Worm (Caenorhabditis elegans) whole organism, L4 larva: ENCODE measurements around the gene ZK899.1.

Source experiments
- F10B5.3 ChIP-seq: sonication (generic microtip); optimal IDR thresholded peaks from 2 replicates; lab custom pipeline; 2016; ENCODE audit warnings: mild to moderate bottlenecking, missing genetic modification characterization, missing compliant biosample characterization
- F44E2.7 ChIP-seq: fragments of 200-800 bp; sonication (Bioruptor generic); IDR thresholded peaks from 2 replicates; pipeline ENCODE4 v2.1.2; 2022; ENCODE audit warnings: missing genetic modification characterization, missing compliant biosample characterization
- F49E8.2 ChIP-seq: sonication (generic microtip); optimal IDR thresholded peaks from 2 replicates; lab custom pipeline; 2016; ENCODE audit warnings: missing compliant biosample characterization, mild to moderate bottlenecking, missing genetic modification characterization, borderline replicate concordance
- Y48G9A.11 ChIP-seq: fragments of 200-800 bp; sonication (Bioruptor generic); IDR thresholded peaks from 2 replicates; pipeline ENCODE4 v1.3.6; 2022; ENCODE audit warnings: missing genetic modification reagents, missing genetic modification characterization, missing compliant biosample characterization
- Y75B8A.6 ChIP-seq: fragments of 200-800 bp; sonication (Bioruptor generic); IDR thresholded peaks from 2 replicates; pipeline ENCODE4 v1.3.6; 2022; ENCODE audit warnings: missing genetic modification reagents, missing genetic modification characterization, missing compliant biosample characterization
- aha-1 ChIP-seq: fragments of 150-350 bp; peaks from one replicate; lab custom pipeline; 2014; ENCODE audit warnings: missing biosample characterization, missing genetic modification characterization
- ama-1 ChIP-seq: fragments of 150-350 bp; optimal IDR thresholded peaks from 2 replicates; lab custom pipeline; 2014; ENCODE audit warnings: inconsistent platforms, mixed read lengths
- arid-1 ChIP-seq: fragments of 200-800 bp; sonication (Bioruptor generic); conservative IDR thresholded peaks from 2 replicates; pipeline ENCODE4 v1.3.6; 2022; ENCODE audit warnings: missing genetic modification reagents, missing genetic modification characterization, missing compliant biosample characterization
- attf-4 ChIP-seq: sonication (generic microtip); optimal IDR thresholded peaks from 3 replicates; lab custom pipeline; 2017; ENCODE audit warnings: missing biosample characterization, missing genetic modification characterization
- ceh-32 ChIP-seq: sonication (generic microtip); optimal IDR thresholded peaks from 2 replicates; lab custom pipeline; 2016; ENCODE audit warnings: mild to moderate bottlenecking, missing genetic modification characterization, missing compliant biosample characterization; ENCODE audit not compliant: poor library complexity
- ceh-44 ChIP-seq: fragments of 200-800 bp; sonication (Bioruptor generic); IDR thresholded peaks from 2 replicates; pipeline ENCODE4 v1.3.6; 2022; ENCODE audit warnings: missing genetic modification reagents, missing genetic modification characterization, missing compliant biosample characterization
- cey-2 ChIP-seq: sonication (generic microtip); optimal IDR thresholded peaks from 3 replicates; lab custom pipeline; 2017; ENCODE audit warnings: missing genetic modification characterization, mild to moderate bottlenecking, missing compliant biosample characterization, antibody characterized with exemption, borderline replicate concordance; ENCODE audit not compliant: insufficient read depth
- ctbp-1 ChIP-seq: fragments of 200-800 bp; sonication (Bioruptor generic); IDR thresholded peaks from 2 replicates; pipeline ENCODE4 v1.3.6; 2022; ENCODE audit warnings: missing genetic modification reagents, missing genetic modification characterization, missing compliant biosample characterization
- daf-19 ChIP-seq: fragments of 200-800 bp; sonication (Bioruptor generic); conservative IDR thresholded peaks from 2 replicates; pipeline ENCODE4 v1.3.6; 2022; ENCODE audit warnings: missing genetic modification characterization, missing compliant biosample characterization
- duxl-1 ChIP-seq: sonication (generic microtip); optimal IDR thresholded peaks from 2 replicates; lab custom pipeline; 2016; ENCODE audit warnings: mild to moderate bottlenecking, missing genetic modification characterization, moderate library complexity, missing compliant biosample characterization; ENCODE audit not compliant: poor library complexity
- dve-1 ChIP-seq: sonication (generic microtip); optimal IDR thresholded peaks from 2 replicates; lab custom pipeline; 2017; ENCODE audit warnings: antibody characterized with exemption, mild to moderate bottlenecking, missing genetic modification characterization, missing compliant biosample characterization; ENCODE audit not compliant: insufficient read depth
- egl-43 ChIP-seq: fragments of 200-800 bp; sonication (Bioruptor generic); IDR thresholded peaks from 2 replicates; pipeline ENCODE4 v1.3.6; 2022; ENCODE audit warnings: missing genetic modification reagents, missing genetic modification characterization, missing compliant biosample characterization
- fos-1 ChIP-seq: fragments of 150-350 bp; optimal IDR thresholded peaks from 2 replicates; lab custom pipeline; 2014; ENCODE audit warnings: missing biosample characterization, missing genetic modification characterization
- gei-8 ChIP-seq: fragments of 200-800 bp; sonication (Bioruptor generic); optimal IDR thresholded peaks from 2 replicates; lab custom pipeline; 2018; ENCODE audit warnings: mild to moderate bottlenecking, missing genetic modification characterization, missing compliant biosample characterization
- hif-1 ChIP-seq, 2 experiments: sonication (generic microtip); optimal IDR thresholded peaks; 2 replicates each; lab custom pipeline; 2016 to 2017; ENCODE audit warnings: missing compliant biosample characterization in 2 of 2, missing genetic modification characterization in 2 of 2, missing genetic modification reagents in 2 of 2, missing genotype in 2 of 2, mild to moderate bottlenecking in 1 of 2
- hlh-11 ChIP-seq: fragments of 200-800 bp; sonication (Bioruptor generic); optimal IDR thresholded peaks from 2 replicates; lab custom pipeline; 2018; ENCODE audit warnings: mild to moderate bottlenecking, missing genetic modification characterization, missing compliant biosample characterization
- hmg-1.1 ChIP-seq: fragments of 200-800 bp; sonication (Bioruptor generic); IDR thresholded peaks from 2 replicates; pipeline ENCODE4 v1.3.6; 2022; ENCODE audit warnings: missing genetic modification reagents, missing genetic modification characterization, missing compliant biosample characterization
- lsy-2 ChIP-seq, 2 experiments: fragments of 150-350 bp in 1 of 2; sonication (generic microtip) in 1 of 2; optimal IDR thresholded peaks; 2 replicates each; lab custom pipeline; 2014 to 2017; ENCODE audit warnings: missing biosample characterization in 2 of 2, missing genetic modification characterization in 2 of 2
- madf-5 ChIP-seq, 2 experiments: fragments of 200-800 bp; sonication (Bioruptor generic); IDR thresholded peaks; 2 replicates each; pipeline ENCODE4 v1.3.6; 2022; ENCODE audit warnings: missing compliant biosample characterization in 2 of 2, missing genetic modification characterization in 2 of 2
- madf-9 ChIP-seq: fragments of 200-800 bp; sonication (Bioruptor generic); conservative IDR thresholded peaks from 2 replicates; pipeline ENCODE4 v1.3.6; 2022; ENCODE audit warnings: missing genetic modification reagents, missing genetic modification characterization, missing compliant biosample characterization
- mdt-29 ChIP-seq: fragments of 200-800 bp; sonication (Bioruptor generic); IDR thresholded peaks from 2 replicates; pipeline ENCODE4 v1.3.6; 2022; ENCODE audit warnings: missing genetic modification reagents, missing genetic modification characterization, missing compliant biosample characterization
- mep-1 ChIP-seq: fragments of 150-350 bp; sonication (generic microtip); optimal IDR thresholded peaks from 3 replicates; lab custom pipeline; 2014; ENCODE audit warnings: missing biosample characterization, missing genetic modification characterization
- mes-2 ChIP-seq: sonication (generic microtip); optimal IDR thresholded peaks from 2 replicates; lab custom pipeline; 2016; ENCODE audit warnings: missing genotype, mild to moderate bottlenecking, missing genetic modification characterization, missing compliant biosample characterization; ENCODE audit not compliant: poor library complexity, severe bottlenecking
- mxl-2 ChIP-seq: fragments of 200-800 bp; sonication (Bioruptor generic); conservative IDR thresholded peaks from 2 replicates; pipeline ENCODE4 v1.3.6; 2022; ENCODE audit warnings: missing genetic modification reagents, missing genetic modification characterization, missing compliant biosample characterization
- nhr-41 ChIP-seq: fragments of 200-800 bp; sonication (Bioruptor generic); IDR thresholded peaks from 2 replicates; pipeline ENCODE4 v1.3.6; 2022; ENCODE audit warnings: missing genetic modification reagents, missing genetic modification characterization, missing compliant biosample characterization
- pha-4 ChIP-seq, 2 experiments: fragments of 150-350 bp in 1 of 2; fragments of 200-800 bp in 1 of 2; sonication (Bioruptor generic) in 1 of 2; IDR thresholded peaks in 1 of 2; optimal IDR thresholded peaks in 1 of 2; 2 replicates each; pipeline versions ENCODE4 v1.3.6 to Lab custom; 2014 to 2022; ENCODE audit warnings: missing genetic modification characterization in 2 of 2, missing genetic modification reagents in 2 of 2, missing biosample characterization in 1 of 2, missing compliant biosample characterization in 1 of 2
- php-3 ChIP-seq: fragments of 200-800 bp; sonication (Bioruptor generic); IDR thresholded peaks from 2 replicates; pipeline ENCODE4 v1.3.6; 2022; ENCODE audit warnings: missing genetic modification reagents, missing genetic modification characterization, missing compliant biosample characterization
- pqm-1 ChIP-seq: sonication (generic microtip); optimal IDR thresholded peaks from 2 replicates; lab custom pipeline; 2017; ENCODE audit warnings: missing biosample characterization, missing genetic modification characterization
- saeg-2 ChIP-seq: fragments of 200-800 bp; sonication (Bioruptor generic); IDR thresholded peaks from 2 replicates; pipeline ENCODE4 v1.3.6; 2022; ENCODE audit warnings: missing genetic modification reagents, missing genetic modification characterization, missing compliant biosample characterization
- spr-3 ChIP-seq: fragments of 200-800 bp; sonication (Bioruptor generic); optimal IDR thresholded peaks from 2 replicates; lab custom pipeline; 2018; ENCODE audit warnings: mild to moderate bottlenecking, missing genetic modification characterization, missing compliant biosample characterization
- tra-1 ChIP-seq: fragments of 200-800 bp; sonication (Bioruptor generic); IDR thresholded peaks from 2 replicates; pipeline ENCODE4 v1.3.6; 2022; ENCODE audit warnings: missing genetic modification reagents, missing genetic modification characterization, missing compliant biosample characterization
- unc-130 ChIP-seq: sonication (generic microtip); optimal IDR thresholded peaks from 2 replicates; lab custom pipeline; 2016; ENCODE audit warnings: missing genetic modification reagents, missing genetic modification characterization, missing compliant biosample characterization
- unc-39 ChIP-seq: sonication (generic microtip); optimal IDR thresholded peaks from 2 replicates; lab custom pipeline; 2017; ENCODE audit warnings: missing biosample characterization, missing genetic modification characterization
- unc-62 ChIP-seq, 3 experiments: fragments of 150-350 bp in 1 of 3; sonication (generic microtip); optimal IDR thresholded peaks in 2 of 3; peaks in 1 of 3; 1 replicate in 1 of 3; 2 replicates in 2 of 3; lab custom pipeline; 2014 to 2017; ENCODE audit warnings: missing biosample characterization in 3 of 3, missing genetic modification characterization in 3 of 3, missing genetic modification reagents in 3 of 3, missing genotype in 1 of 3
- vab-7 ChIP-seq: fragments of 200-800 bp; sonication (Bioruptor generic); IDR thresholded peaks from 2 replicates; pipeline ENCODE4 v1.3.6; 2022; ENCODE audit warnings: missing genetic modification reagents, missing genetic modification characterization, missing compliant biosample characterization
- zfp-3 ChIP-seq: fragments of 200-800 bp; sonication (Bioruptor generic); conservative IDR thresholded peaks from 2 replicates; pipeline ENCODE4 v1.3.6; 2022; ENCODE audit warnings: missing genetic modification reagents, missing genetic modification characterization, missing compliant biosample characterization
- zip-11 ChIP-seq: fragments of 200-800 bp; sonication (Bioruptor generic); IDR thresholded peaks from 2 replicates; pipeline ENCODE4 v1.3.6; 2022; ENCODE audit warnings: missing genetic modification characterization, missing compliant biosample characterization
- ztf-11 ChIP-seq: fragments of 150-350 bp; optimal IDR thresholded peaks from 2 replicates; lab custom pipeline; 2014; ENCODE audit warnings: missing biosample characterization, missing genetic modification characterization

The ZK899.1 gene

ce11 chrX:9428059-9428458 is 18.4 kb upstream of the ZK899.1 start, which contains the start of gene B0272.4 (continued):
- TF ChIP-seq unc-130 (GFP tag; lab: Kevin White, UChicago) (no peak), ztf-11 (tag; lab: Kevin White, UChicago) (no peak), pqm-1 (tag; lab: Kevin White, UChicago) (peak; percentile 63), daf-19 (GFP tag; lab: Robert Waterston, UW) (no peak), attf-4 (tag; lab: Kevin White, UChicago) (no peak), php-3 (GFP tag; lab: Robert Waterston, UW) (peak; percentile 96), lsy-2 (tag; optimal IDR thresholded peaks at IDR 0.05; lab: Kevin White, UChicago) (no peak), dve-1 (tag; lab: Kevin White, UChicago) (peak; percentile 76), mdt-29 (no peak), unc-39 (tag; lab: Kevin White, UChicago) (no peak), Y48G9A.11 (GFP tag; lab: Robert Waterston, UW) (no peak), zfp-3 (GFP tag; lab: Robert Waterston, UW) (no peak), ama-1 (no peak), cey-2 (tag; lab: Kevin White, UChicago) (no peak), F10B5.3 (tag; lab: Kevin White, UChicago) (no peak), vab-7 (GFP tag; lab: Robert Waterston, UW) (no peak), saeg-2 (GFP tag; lab: Robert Waterston, UW) (no peak), hif-1 (tag; optimal IDR thresholded peaks at IDR 0.05; lab: Kevin White, UChicago) (no peak), mxl-2 (GFP tag; lab: Robert Waterston, UW) (no peak), ctbp-1 (GFP tag; lab: Robert Waterston, UW) (no peak), mes-2 (tag; lab: Kevin White, UChicago) (no peak), pha-4 (GFP tag; IDR thresholded peaks at IDR 0.05; lab: Robert Waterston, UW) (no peak), pha-4 (tag; optimal IDR thresholded peaks at IDR 0.05; lab: Kevin White, UChicago) (no peak), ceh-44 (no peak), spr-3 (GFP tag; lab: Kevin White, UChicago) (no peak), fos-1 (tag; lab: Kevin White, UChicago) (no peak), aha-1 (tag; lab: Kevin White, UChicago) (no peak), tra-1 (no peak), F44E2.7 (GFP tag; lab: Robert Waterston, UW) (no peak), ceh-32 (no peak), mep-1 (tag; lab: Kevin White, UChicago) (peak; percentile 35), egl-43 (GFP tag; lab: Robert Waterston, UW) (no peak), gei-8 (GFP tag; lab: Kevin White, UChicago) (no peak), zip-11 (GFP tag; lab: Robert Waterston, UW) (no peak), hmg-1.1 (GFP tag; lab: Robert Waterston, UW) (no peak), duxl-1 (tag; lab: Kevin White, UChicago) (no peak), Y75B8A.6 (no peak), F49E8.2 (tag; lab: Kevin White, UChicago) (no peak), madf-9 (no peak), arid-1 (GFP tag; lab: Robert Waterston, UW) (no peak), madf-5 (GFP tag; IDR thresholded peaks at IDR 0.05; lab: Robert Waterston, UW) (no peak), unc-62 (GFP tag; optimal IDR thresholded peaks at IDR 0.05 in 1 of 2; lab: Kevin White, UChicago) (no peak), unc-62 (tag; optimal IDR thresholded peaks at IDR 0.05; lab: Kevin White, UChicago) (no peak), hlh-11 (peak; percentile 47), nhr-41 (GFP tag; lab: Robert Waterston, UW) (no peak)
